Fruit fly (Drosophila melanogaster) whole organism, embryonic: ENCODE results near the gene CG8301.
A peak's percentile ranks its signal among the peaks of the same experiment; 100 is the strongest.

Experiments
- Aef1 ChIP-seq: fragments of 200-800 bp; sonication (Bioruptor generic); IDR thresholded peaks from 3 replicates; pipeline ENCODE4 v1.3.6; 2022; ENCODE audit warnings: missing biosample characterization, missing genetic modification characterization
- Atf3 ChIP-seq: fragments of 200-800 bp; sonication (Bioruptor generic); optimal IDR thresholded peaks from 3 replicates; lab custom pipeline; 2016; ENCODE audit warnings: missing biosample characterization, missing genetic modification characterization
- CG10959 ChIP-seq: fragments of 200-800 bp; sonication (Bioruptor generic); IDR thresholded peaks from 2 replicates; pipeline ENCODE4 v1.3.6; 2022; ENCODE audit warnings: missing biosample characterization, missing genetic modification characterization
- CG11695 ChIP-seq: fragments of 200-800 bp; sonication (Bioruptor generic); IDR thresholded peaks from 3 replicates; pipeline ENCODE4 v1.3.6; 2022; ENCODE audit warnings: missing biosample characterization, missing genetic modification characterization
- CG11723 ChIP-seq: fragments of 200-800 bp; sonication (Bioruptor generic); optimal IDR thresholded peaks from 2 replicates; lab custom pipeline; 2017; ENCODE audit warnings: missing biosample characterization, mild to moderate bottlenecking, missing genetic modification characterization
- CG1233 ChIP-seq: fragments of 200-800 bp; sonication (Bioruptor generic); optimal IDR thresholded peaks from 4 replicates; lab custom pipeline; 2018; ENCODE audit warnings: missing biosample characterization, mild to moderate bottlenecking, missing genetic modification characterization
- CG1647 ChIP-seq: fragments of 200-800 bp; sonication (Bioruptor generic); optimal IDR thresholded peaks from 3 replicates; lab custom pipeline; 2016; ENCODE audit warnings: missing biosample characterization, missing genetic modification characterization
- CG16815 ChIP-seq: fragments of 200-800 bp; sonication (Bioruptor generic); optimal IDR thresholded peaks from 3 replicates; lab custom pipeline; 2017; ENCODE audit warnings: missing biosample characterization, mild to moderate bottlenecking, missing genetic modification characterization
- CG17361 ChIP-seq: fragments of 200-800 bp; sonication (Bioruptor generic); IDR thresholded peaks from 3 replicates; pipeline ENCODE4 v1.3.6; 2022; ENCODE audit warnings: missing biosample characterization, missing genetic modification characterization
- CG18011 ChIP-seq: fragments of 200-800 bp; sonication (Bioruptor generic); optimal IDR thresholded peaks from 2 replicates; lab custom pipeline; 2017; ENCODE audit warnings: missing biosample characterization, missing genetic modification characterization, mild to moderate bottlenecking, moderate library complexity, missing genotype
- CG30431 ChIP-seq: fragments of 200-800 bp; sonication (Bioruptor generic); optimal IDR thresholded peaks from 2 replicates; lab custom pipeline; 2017; ENCODE audit warnings: missing biosample characterization, missing genetic modification characterization
- CG3065 ChIP-seq: fragments of 200-800 bp; sonication (Bioruptor generic); optimal IDR thresholded peaks from 2 replicates; lab custom pipeline; 2016; ENCODE audit warnings: missing biosample characterization, missing genetic modification characterization
- CG31388 ChIP-seq: fragments of 200-800 bp; sonication (Bioruptor generic); optimal IDR thresholded peaks from 2 replicates; lab custom pipeline; 2016; ENCODE audit warnings: missing biosample characterization, missing genetic modification characterization
- CG31441 ChIP-seq: fragments of 200-800 bp; sonication (Bioruptor generic); IDR thresholded peaks from 2 replicates; pipeline ENCODE4 v1.3.6; 2022; ENCODE audit warnings: missing biosample characterization, missing genetic modification characterization
- CG3838 ChIP-seq: fragments of 200-800 bp; sonication (Bioruptor generic); optimal IDR thresholded peaks from 3 replicates; lab custom pipeline; 2016; ENCODE audit warnings: missing biosample characterization, missing genetic modification characterization
- CG4404 ChIP-seq: fragments of 200-800 bp; sonication (Bioruptor generic); IDR thresholded peaks from 2 replicates; pipeline ENCODE4 v1.3.6; 2022; ENCODE audit warnings: missing biosample characterization, missing genetic modification characterization
- CG4617 ChIP-seq: fragments of 200-800 bp; sonication (Bioruptor generic); optimal IDR thresholded peaks from 3 replicates; lab custom pipeline; 2016; ENCODE audit warnings: missing biosample characterization, missing genetic modification characterization, borderline replicate concordance
- CG8924 ChIP-seq: fragments of 200-800 bp; optimal IDR thresholded peaks from 3 replicates; lab custom pipeline; 2019; ENCODE audit warnings: missing biosample characterization, mild to moderate bottlenecking, missing genetic modification characterization, moderate library complexity
- CG9215 ChIP-seq: fragments of 200-800 bp; sonication (Bioruptor generic); IDR thresholded peaks from 2 replicates; pipeline ENCODE4 v1.3.6; 2022; ENCODE audit warnings: missing biosample characterization, missing genetic modification characterization
- CG9609 ChIP-seq: fragments of 200-800 bp; sonication (Bioruptor generic); optimal IDR thresholded peaks from 3 replicates; lab custom pipeline; 2016; ENCODE audit warnings: missing biosample characterization, missing genetic modification characterization
- Elba2 ChIP-seq: fragments of 200-800 bp; sonication (Bioruptor generic); optimal IDR thresholded peaks from 3 replicates; lab custom pipeline; 2016; ENCODE audit warnings: missing biosample characterization, missing genetic modification characterization
- Fer3 ChIP-seq: fragments of 200-800 bp; sonication (Bioruptor generic); optimal IDR thresholded peaks from 2 replicates; lab custom pipeline; 2018; ENCODE audit warnings: missing biosample characterization, mild to moderate bottlenecking, missing genetic modification characterization, moderate library complexity
- HLH54F ChIP-seq: fragments of 200-800 bp; sonication (Bioruptor generic); optimal IDR thresholded peaks from 3 replicates; lab custom pipeline; 2016; ENCODE audit warnings: missing biosample characterization, missing genetic modification characterization
- Mad ChIP-seq: fragments of 200-800 bp; sonication (Bioruptor generic); optimal IDR thresholded peaks from 2 replicates; lab custom pipeline; 2016; ENCODE audit warnings: missing biosample characterization, missing genetic modification characterization
- Mrtf ChIP-seq: fragments of 200-800 bp; sonication (Bioruptor generic); IDR thresholded peaks from 3 replicates; pipeline ENCODE4 v1.3.6; 2022; ENCODE audit warnings: missing biosample characterization, missing genetic modification characterization
- NK7.1 ChIP-seq: fragments of 200-800 bp; sonication (Bioruptor generic); optimal IDR thresholded peaks from 3 replicates; lab custom pipeline; 2016; ENCODE audit warnings: missing biosample characterization, missing genetic modification characterization
- Neu2 ChIP-seq: fragments of 200-800 bp; sonication (Bioruptor generic); optimal IDR thresholded peaks from 3 replicates; lab custom pipeline; 2016; ENCODE audit warnings: missing biosample characterization, missing genetic modification characterization, borderline replicate concordance
- Opbp ChIP-seq: fragments of 200-800 bp; sonication (Bioruptor generic); IDR thresholded peaks from 3 replicates; pipeline ENCODE4 v1.3.6; 2022; ENCODE audit warnings: missing biosample characterization, missing genetic modification characterization; ENCODE audit not compliant: partially characterized antibody
- Spps ChIP-seq: fragments of 200-800 bp; sonication (Bioruptor generic); optimal IDR thresholded peaks from 2 replicates; lab custom pipeline; 2018; ENCODE audit warnings: missing biosample characterization, mild to moderate bottlenecking, missing genetic modification characterization
- Taf1 ChIP-seq: fragments of 200-800 bp; sonication (Bioruptor generic); IDR thresholded peaks from 2 replicates; pipeline ENCODE4 v1.3.6; 2022; ENCODE audit warnings: missing biosample characterization, missing genetic modification characterization
- Xbp1 ChIP-seq: fragments of 200-800 bp; sonication (Bioruptor generic); optimal IDR thresholded peaks from 3 replicates; lab custom pipeline; 2016; ENCODE audit warnings: missing biosample characterization, mild to moderate bottlenecking, missing genetic modification characterization
- ase ChIP-seq: fragments of 200-800 bp; sonication (Bioruptor generic); IDR thresholded peaks from 3 replicates; pipeline ENCODE4 v1.3.6; 2022; ENCODE audit warnings: missing biosample characterization, missing genetic modification characterization
- az2 ChIP-seq: fragments of 200-800 bp; sonication (Bioruptor generic); optimal IDR thresholded peaks from 3 replicates; lab custom pipeline; 2016; ENCODE audit warnings: missing biosample characterization, missing genetic modification characterization
- cad ChIP-seq: fragments of >200 bp; optimal IDR thresholded peaks from 2 replicates; lab custom pipeline; 2017; ENCODE audit warnings: missing biosample characterization, missing genetic modification characterization
- fd64A ChIP-seq: fragments of 200-800 bp; sonication (Bioruptor generic); optimal IDR thresholded peaks from 3 replicates; lab custom pipeline; 2018; ENCODE audit warnings: missing biosample characterization, mild to moderate bottlenecking, missing genetic modification characterization
- gcm ChIP-seq: fragments of 200-800 bp; sonication (Bioruptor generic); optimal IDR thresholded peaks from 2 replicates; lab custom pipeline; 2019; ENCODE audit warnings: missing biosample characterization, mild to moderate bottlenecking, missing genetic modification characterization, moderate library complexity
- gfzf ChIP-seq: fragments of 200-800 bp; sonication (Bioruptor generic); optimal IDR thresholded peaks from 2 replicates; lab custom pipeline; 2016; ENCODE audit warnings: missing biosample characterization, mild to moderate bottlenecking, missing genetic modification characterization, moderate library complexity
- grau ChIP-seq: fragments of 200-800 bp; optimal IDR thresholded peaks from 3 replicates; lab custom pipeline; 2019; ENCODE audit warnings: missing biosample characterization, mild to moderate bottlenecking, missing genetic modification characterization, moderate library complexity
- gt ChIP-seq: fragments of 200-800 bp; sonication (Bioruptor generic); IDR thresholded peaks from 2 replicates; pipeline ENCODE4 v1.3.6; 2022; ENCODE audit warnings: missing biosample characterization, missing genetic modification characterization
- kay ChIP-seq: fragments of 200-800 bp; sonication (Bioruptor generic); optimal IDR thresholded peaks from 2 replicates; lab custom pipeline; 2016; ENCODE audit warnings: missing biosample characterization, missing genetic modification characterization
- kni ChIP-seq: fragments of 200-800 bp; sonication (Bioruptor generic); optimal IDR thresholded peaks from 3 replicates; lab custom pipeline; 2017; ENCODE audit warnings: mild to moderate bottlenecking, missing biosample characterization, missing genetic modification reagents, missing genetic modification characterization
- org-1 ChIP-seq: fragments of 200-800 bp; sonication (Bioruptor generic); optimal IDR thresholded peaks from 2 replicates; lab custom pipeline; 2017; ENCODE audit warnings: missing biosample characterization, missing genetic modification characterization
- pho ChIP-seq: fragments of 200-800 bp; sonication (Bioruptor generic); optimal IDR thresholded peaks from 2 replicates; lab custom pipeline; 2016; ENCODE audit warnings: missing biosample characterization, missing genetic modification characterization
- pita ChIP-seq: fragments of 200-800 bp; sonication (Bioruptor generic); optimal IDR thresholded peaks from 2 replicates; lab custom pipeline; 2017; ENCODE audit warnings: missing biosample characterization, mild to moderate bottlenecking, missing genetic modification characterization
- rib ChIP-seq: fragments of 200-800 bp; sonication (Bioruptor generic); IDR thresholded peaks from 2 replicates; pipeline ENCODE4 v1.3.6; 2022; ENCODE audit warnings: missing biosample characterization, missing genetic modification characterization
- sima ChIP-seq: fragments of 200-800 bp; sonication (Bioruptor generic); optimal IDR thresholded peaks from 2 replicates; lab custom pipeline; 2016; ENCODE audit warnings: missing biosample characterization, missing genetic modification characterization
- slbo ChIP-seq: fragments of 200-800 bp; sonication (Bioruptor generic); IDR thresholded peaks from 2 replicates; pipeline ENCODE4 v1.3.6; 2022; ENCODE audit warnings: missing biosample characterization, missing genetic modification characterization
- toy ChIP-seq: fragments of 200-800 bp; sonication (Bioruptor generic); IDR thresholded peaks from 2 replicates; pipeline ENCODE4 v1.3.6; 2022; ENCODE audit warnings: missing biosample characterization, missing genetic modification characterization
- trh ChIP-seq: fragments of 200-800 bp; sonication (Bioruptor generic); optimal IDR thresholded peaks from 2 replicates; lab custom pipeline; 2016; ENCODE audit warnings: missing biosample characterization, missing genetic modification characterization
- unc-4 ChIP-seq: fragments of 200-800 bp; sonication (Bioruptor generic); IDR thresholded peaks from 2 replicates; pipeline ENCODE4 v1.3.6; 2022; ENCODE audit warnings: missing biosample characterization, missing genetic modification characterization; ENCODE audit not compliant: partially characterized antibody

Gene CG8301

DNA sequence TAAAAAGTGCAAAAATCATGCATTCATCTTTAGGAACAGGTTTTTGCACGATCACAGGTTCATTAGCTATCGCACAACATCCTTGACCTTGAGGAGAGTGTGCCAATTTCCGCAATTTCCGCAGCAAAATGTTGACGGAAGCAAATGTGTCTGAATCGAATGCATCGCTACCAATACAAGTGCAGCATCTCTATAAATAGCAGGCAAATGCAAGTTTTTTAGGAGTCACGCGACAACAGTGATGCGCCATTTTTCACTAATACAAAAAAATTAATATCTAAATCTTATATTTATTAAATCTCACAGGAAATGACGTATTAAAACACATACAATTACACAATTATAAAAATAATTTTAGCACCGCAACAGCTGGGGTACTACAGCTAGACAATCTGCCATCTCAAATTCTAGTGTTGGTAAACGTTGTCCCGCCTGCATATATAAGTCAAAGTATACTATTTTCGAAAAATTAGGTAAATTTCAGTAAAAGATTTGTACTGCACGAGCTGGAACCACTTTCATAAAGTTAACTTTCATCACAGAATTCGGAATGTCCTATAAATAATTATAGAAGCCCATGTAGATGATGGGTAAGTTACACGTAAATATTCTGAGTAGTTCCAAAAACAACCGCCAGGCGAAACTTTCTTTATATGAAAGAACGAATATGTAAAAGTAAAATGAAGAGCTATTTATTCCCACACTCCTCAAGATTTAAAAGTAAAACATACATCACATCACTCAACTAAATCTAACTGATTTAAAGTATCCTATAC is 7.1 kb upstream of the CG8301 start, which contains the start of gene CG9399 (continued):
- TF ChIP-seq CG10959 (peak; percentile 92), gfzf (GFP tag; lab: Kevin White, UChicago) (peak; percentile 30), CG4617 (GFP tag; lab: Kevin White, UChicago) (peak; percentile 97), CG1647 (peak; percentile 93), gcm (GFP tag; lab: Kevin White, UChicago) (peak; percentile 98), CG8924 (tag; lab: Kevin White, UChicago) (peak; percentile 97), CG1233 (GFP tag; lab: Kevin White, UChicago) (peak; percentile 95), CG4404 (GFP tag; lab: Robert Waterston, UW) (peak; percentile 97), cad (no peak), Spps (tag; lab: Kevin White, UChicago) (peak; percentile 94), trh (GFP tag; lab: Kevin White, UChicago) (peak; percentile 97), slbo (GFP tag; lab: Robert Waterston, UW) (peak; percentile 99), CG9609 (GFP tag; lab: Kevin White, UChicago) (peak; percentile 94), CG11723 (GFP tag; lab: Kevin White, UChicago) (peak; percentile 95), Fer3 (tag; lab: Kevin White, UChicago) (peak; percentile 96), HLH54F (GFP tag; lab: Kevin White, UChicago) (peak; percentile 95), CG16815 (GFP tag; lab: Kevin White, UChicago) (peak; percentile 96), CG3065 (GFP tag; lab: Kevin White, UChicago) (peak; percentile 94), CG30431 (GFP tag; lab: Kevin White, UChicago) (peak; percentile 98), Mad (peak; percentile 98), pho (GFP tag; lab: Kevin White, UChicago) (peak; percentile 93), rib (GFP tag; lab: Robert Waterston, UW) (peak; percentile 88), CG11695 (GFP tag; lab: Robert Waterston, UW) (peak; percentile 96), sima (GFP tag; lab: Kevin White, UChicago) (peak; percentile 83), CG18011 (peak; percentile 90), Opbp (GFP tag; lab: Robert Waterston, UW) (no peak), Atf3 (GFP tag; lab: Kevin White, UChicago) (peak; percentile 92), grau (tag; lab: Kevin White, UChicago) (peak; percentile 95), CG3838 (GFP tag; lab: Kevin White, UChicago) (peak; percentile 90), Xbp1 (GFP tag; lab: Kevin White, UChicago) (peak; percentile 99), ase (peak; percentile 98), fd64A (GFP tag; lab: Kevin White, UChicago) (peak; percentile 84), CG31388 (GFP tag; lab: Kevin White, UChicago) (peak; percentile 91), unc-4 (GFP tag; lab: Robert Waterston, UW) (no peak), org-1 (GFP tag; lab: Kevin White, UChicago) (peak; percentile 90), NK7.1 (peak; percentile 68), Taf1 (GFP tag; lab: Robert Waterston, UW) (peak; percentile 91), Aef1 (GFP tag; lab: Robert Waterston, UW) (peak; percentile 98), CG31441 (GFP tag; lab: Robert Waterston, UW) (peak; percentile 99), CG17361 (GFP tag; lab: Robert Waterston, UW) (peak; percentile 97), Mrtf (GFP tag; lab: Robert Waterston, UW) (peak; percentile 98), kni (peak; percentile 79), pita (peak; percentile 55), CG9215 (GFP tag; lab: Robert Waterston, UW) (peak; percentile 92), toy (GFP tag; lab: Robert Waterston, UW) (peak; percentile 89), Neu2 (GFP tag; lab: Kevin White, UChicago) (peak; percentile 13), az2 (GFP tag; lab: Kevin White, UChicago) (peak; percentile 98), kay (GFP tag; lab: Kevin White, UChicago) (peak; percentile 94), gt (peak; percentile 96), Elba2 (peak; percentile 84)
